Worm (Caenorhabditis elegans): ENCODE measurements around the gene gspd-1.
A peak's percentile ranks its signal among the peaks of the same experiment; 100 is the strongest.

gspd-1 gene

DNA sequence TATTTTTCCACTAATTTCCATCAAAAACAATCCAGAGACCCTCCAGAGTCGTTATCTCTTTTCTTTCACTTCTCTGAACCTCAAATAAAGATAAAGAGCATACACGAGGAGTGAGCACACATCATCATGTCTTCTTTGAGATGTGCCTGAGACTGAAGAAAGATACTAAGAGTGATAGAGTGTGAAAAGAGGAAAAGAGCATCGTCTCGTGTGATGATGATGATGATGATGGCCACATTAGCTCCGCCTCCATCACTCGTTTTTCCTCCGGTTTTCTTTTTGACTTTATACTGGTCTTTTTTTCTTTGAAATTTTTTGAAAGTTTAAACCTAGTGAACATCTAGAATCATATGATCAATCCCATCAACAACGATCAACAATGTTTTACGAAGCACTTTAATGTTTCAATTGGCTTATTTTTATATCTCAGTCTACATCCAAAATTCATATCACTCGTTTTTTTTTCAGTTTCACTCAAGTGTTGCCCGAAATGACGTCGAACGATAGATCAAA, 36.8 kb downstream of the gspd-1 start, which contains the start of gene T01G1.2:
Gene T01G1.2, plus strand, starts transcription at position 463 of the 513 bp plus-strand sequence.
- TF ChIP-seq unc-55 (GFP tag; optimal IDR thresholded peaks at IDR 0.05) (peak; percentile 11), lin-11 (tag; optimal IDR thresholded peaks at IDR 0.05) (no peak), fos-1 (tag; optimal IDR thresholded peaks at IDR 0.05) (no peak), nhr-129 (tag; optimal IDR thresholded peaks at IDR 0.05) (peak; percentile 76), ztf-4 (tag; optimal IDR thresholded peaks at IDR 0.05) (peak; percentile 60), elt-1 (tag; optimal IDR thresholded peaks at IDR 0.05) (no peak), nhr-23 (tag; optimal IDR thresholded peaks at IDR 0.05) (no peak), C34F6.9 (tag; optimal IDR thresholded peaks at IDR 0.05) (peak; percentile 60), sem-4 (tag; optimal IDR thresholded peaks at IDR 0.05) (peak; percentile 68), F13H6.1 (tag; optimal IDR thresholded peaks at IDR 0.05) (peak; percentile 33), sma-9 (GFP tag; optimal IDR thresholded peaks at IDR 0.05) (peak; percentile 24), sma-9 (tag; optimal IDR thresholded peaks at IDR 0.05) (no peak), blmp-1 (tag; optimal IDR thresholded peaks at IDR 0.05; ENCODE audit: insufficient read depth) (no peak), ceh-16 (tag; optimal IDR thresholded peaks at IDR 0.05) (no peak), lsy-2 (tag; optimal IDR thresholded peaks at IDR 0.05) (peak in 1 of 2 experiments; percentile 60), dmd-4 (tag; optimal IDR thresholded peaks at IDR 0.05) (no peak), zag-1 (tag; optimal IDR thresholded peaks at IDR 0.05) (no peak), crh-2 (tag; optimal IDR thresholded peaks at IDR 0.05) (peak; percentile 32), mdl-1 (tag; optimal IDR thresholded peaks at IDR 0.05) (peak; percentile 37 to 39)

DNA sequence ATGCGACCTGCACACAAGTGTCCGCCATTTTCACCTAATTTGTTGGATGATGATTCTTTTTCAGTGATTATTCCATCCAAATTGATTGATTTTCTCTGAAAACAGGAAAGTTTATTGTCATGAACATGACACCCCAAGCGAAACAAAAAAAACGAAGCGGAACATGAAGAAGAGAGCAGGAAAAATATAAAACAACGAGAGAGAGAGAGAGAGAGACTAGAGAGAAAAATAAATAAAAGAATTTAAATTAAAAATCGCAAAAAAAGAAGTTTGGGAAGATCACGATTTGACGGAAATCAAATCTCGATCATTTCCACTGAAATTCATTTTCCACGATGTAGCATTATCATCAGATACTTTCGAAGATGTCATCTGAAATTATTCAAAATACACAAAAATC, 42.5 kb downstream of the gspd-1 start, which contains the start of gene klp-12:
Gene klp-12, minus strand, starts transcription at position 101 of the 400 bp plus-strand sequence.
- TF ChIP-seq blmp-1 (tag; optimal IDR thresholded peaks at IDR 0.05; ENCODE audit: insufficient read depth) (no peak), aly-2 (tag; optimal IDR thresholded peaks at IDR 0.05) (no peak), skn-1 (tag; optimal IDR thresholded peaks at IDR 0.05) (no peak), mbf-1 (tag; optimal IDR thresholded peaks at IDR 0.05) (no peak), fos-1 (tag; optimal IDR thresholded peaks at IDR 0.05) (no peak), sma-3 (GFP tag; optimal IDR thresholded peaks at IDR 0.05) (no peak), unc-39 (tag; optimal IDR thresholded peaks at IDR 0.05) (no peak), nhr-25 (tag; optimal IDR thresholded peaks at IDR 0.05) (no peak), nhr-6 (tag; optimal IDR thresholded peaks at IDR 0.05) (no peak), ztf-1 (GFP tag; conservative IDR thresholded peaks at IDR 0.05) (no peak), dmd-4 (tag; optimal IDR thresholded peaks at IDR 0.05) (no peak), lsy-2 (tag; optimal IDR thresholded peaks at IDR 0.05) (no peak), lin-13 (GFP tag; optimal IDR thresholded peaks at IDR 0.05) (no peak), ama-1 (optimal IDR thresholded peaks at IDR 0.05) (no peak), unc-62 (GFP tag; optimal IDR thresholded peaks at IDR 0.05) (no peak), nhr-77 (tag; optimal IDR thresholded peaks at IDR 0.05) (no peak)

DNA sequence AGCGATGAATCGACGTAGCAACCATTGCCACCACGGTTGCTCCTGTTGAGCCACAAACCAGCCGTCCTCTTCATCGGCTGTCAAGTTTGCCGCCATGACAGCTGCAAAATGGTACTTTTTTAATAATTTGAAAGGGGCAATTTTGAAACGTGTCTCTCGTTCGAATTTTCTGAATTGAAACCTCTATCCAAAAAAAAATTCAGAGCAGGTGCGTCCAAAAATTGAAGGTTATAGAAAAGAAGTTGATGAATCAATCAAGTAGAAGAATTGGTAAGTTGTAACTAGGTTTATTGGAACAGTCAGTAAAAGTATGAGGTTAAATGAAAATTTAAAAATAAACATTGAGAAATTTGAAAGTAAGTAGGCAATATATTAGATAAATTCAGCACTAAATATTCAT, 44.2 kb downstream of the gspd-1 start, which contains the start of gene T01G1.4:
Gene T01G1.4, minus strand, starts transcription at position 101 of the 400 bp plus-strand sequence.
- no peak for TF ChIP-seq unc-39 (tag; optimal IDR thresholded peaks at IDR 0.05)
- TF ChIP-seq zag-1 (tag; optimal IDR thresholded peaks at IDR 0.05) = no peak
- TF ChIP-seq C34F6.9 (tag; optimal IDR thresholded peaks at IDR 0.05) = no peak
- no peak for TF ChIP-seq elt-1 (tag; optimal IDR thresholded peaks at IDR 0.05)
- no peak for TF ChIP-seq nhr-23 (tag; optimal IDR thresholded peaks at IDR 0.05)
- TF ChIP-seq aly-2 (tag; optimal IDR thresholded peaks at IDR 0.05) = no peak
- TF ChIP-seq nhr-77 (tag; optimal IDR thresholded peaks at IDR 0.05) = no peak
- TF ChIP-seq blmp-1 (tag; optimal IDR thresholded peaks at IDR 0.05; ENCODE audit: insufficient read depth) = no peak
- no peak for TF ChIP-seq sem-4 (tag; optimal IDR thresholded peaks at IDR 0.05)
- no peak for TF ChIP-seq R02D3.7 (tag; optimal IDR thresholded peaks at IDR 0.05)

DNA sequence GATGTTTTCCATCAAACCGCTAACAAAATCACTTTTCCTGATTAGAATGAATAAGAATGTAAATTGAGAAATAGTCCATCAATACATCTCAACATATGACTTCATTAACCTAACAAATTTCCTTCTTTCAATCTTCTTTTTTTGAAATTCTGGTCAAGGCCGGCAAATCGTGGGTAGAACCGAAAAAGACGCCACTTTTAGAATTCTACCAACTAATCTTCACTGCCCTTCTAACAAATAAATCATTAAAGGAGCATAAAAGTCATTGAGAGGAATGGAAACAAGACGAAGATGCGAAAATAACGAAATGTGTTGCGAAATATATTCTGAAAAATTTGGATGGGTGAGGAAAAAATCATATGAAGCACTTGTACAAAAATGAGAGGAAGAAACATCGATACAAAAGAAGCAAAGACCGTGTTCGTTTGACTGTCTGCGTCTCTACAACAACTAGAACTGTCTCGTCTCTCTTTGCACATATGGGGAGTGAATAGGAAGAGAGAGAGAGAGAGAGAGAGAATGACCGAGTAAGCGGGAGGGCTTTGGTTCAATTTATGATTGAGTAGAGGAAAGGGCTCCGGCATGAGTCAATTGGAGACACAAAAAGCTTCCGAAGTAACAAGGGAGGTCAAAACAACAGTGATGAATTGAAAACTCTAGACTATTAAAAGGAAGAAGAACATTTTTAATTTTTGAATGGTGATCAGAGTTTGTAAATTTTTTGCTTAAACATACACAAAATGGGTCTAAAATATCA, 46.8 kb downstream of the gspd-1 start:
- TF ChIP-seq dmd-4 (tag; optimal IDR thresholded peaks at IDR 0.05) = no peak
- TF ChIP-seq F13H6.1 (tag; optimal IDR thresholded peaks at IDR 0.05) = no peak
- no peak for TF ChIP-seq aly-2 (tag; optimal IDR thresholded peaks at IDR 0.05)
- no peak for TF ChIP-seq unc-39 (tag; optimal IDR thresholded peaks at IDR 0.05)
- TF ChIP-seq ceh-82 (tag; optimal IDR thresholded peaks at IDR 0.05) = no peak
- no peak for TF ChIP-seq mab-5 (tag; optimal IDR thresholded peaks at IDR 0.05)
- no peak for TF ChIP-seq ztf-4 (tag; optimal IDR thresholded peaks at IDR 0.05)
- TF ChIP-seq egl-27 (tag; optimal IDR thresholded peaks at IDR 0.05) = no peak
- no peak for TF ChIP-seq snpc-4 (tag; optimal IDR thresholded peaks at IDR 0.05)
- no peak for TF ChIP-seq Y55F3AM.14 (GFP tag; optimal IDR thresholded peaks at IDR 0.05)
- TF ChIP-seq crh-2 (tag; optimal IDR thresholded peaks at IDR 0.05) = peak; percentile 6
- TF ChIP-seq ztf-1 (GFP tag; conservative IDR thresholded peaks at IDR 0.05) = no peak
- no peak for TF ChIP-seq ztf-11 (tag; optimal IDR thresholded peaks at IDR 0.05)
- TF ChIP-seq C34F6.9 (tag; optimal IDR thresholded peaks at IDR 0.05) = peak; percentile 43
- no peak for TF ChIP-seq nhr-10 (tag; optimal IDR thresholded peaks at IDR 0.05)
- no peak for TF ChIP-seq nhr-21 (tag; optimal IDR thresholded peaks at IDR 0.05)
- TF ChIP-seq lsy-2 (tag; optimal IDR thresholded peaks at IDR 0.05) = peak in 1 of 2 experiments; percentile 34
- TF ChIP-seq alr-1 (tag; optimal IDR thresholded peaks at IDR 0.05) = no peak
- no peak for TF ChIP-seq blmp-1 (tag; optimal IDR thresholded peaks at IDR 0.05; ENCODE audit: insufficient read depth)
- TF ChIP-seq R02D3.7 (tag; optimal IDR thresholded peaks at IDR 0.05) = no peak
- peak; percentile 28 for TF ChIP-seq unc-55 (GFP tag; optimal IDR thresholded peaks at IDR 0.05)
- TF ChIP-seq nhr-12 (tag; optimal IDR thresholded peaks at IDR 0.05) = no peak
- no peak for TF ChIP-seq skn-1 (tag; optimal IDR thresholded peaks at IDR 0.05)
- no peak for TF ChIP-seq lin-39 (tag; optimal IDR thresholded peaks at IDR 0.05)
- no peak for TF ChIP-seq lin-11 (tag; optimal IDR thresholded peaks at IDR 0.05)
- TF ChIP-seq elt-3 (tag; optimal IDR thresholded peaks at IDR 0.05) = no peak

Data from whole organism, L2 larva.